Worm (Caenorhabditis elegans) whole organism, L2 larva: ENCODE data around the gene hpo-10.

ENCODE experiments used
- C34F6.9 ChIP-seq: fragments of 150-350 bp; optimal IDR thresholded peaks from 2 replicates; lab custom pipeline; 2014; ENCODE audit warnings: missing biosample characterization, missing genetic modification characterization
- F13H6.1 ChIP-seq: sonication (generic microtip); optimal IDR thresholded peaks from 2 replicates; lab custom pipeline; 2016; ENCODE audit warnings: missing genetic modification characterization, missing compliant biosample characterization
- Y55F3AM.14 ChIP-seq: fragments of 200-800 bp; sonication (Bioruptor generic); optimal IDR thresholded peaks from 2 replicates; lab custom pipeline; 2018; ENCODE audit warnings: mild to moderate bottlenecking, missing genetic modification characterization, missing compliant biosample characterization
- ZK546.5 ChIP-seq: sonication (generic microtip); optimal IDR thresholded peaks from 2 replicates; lab custom pipeline; 2017; ENCODE audit warnings: missing biosample characterization, missing genetic modification characterization
- alr-1 ChIP-seq: fragments of 150-350 bp; optimal IDR thresholded peaks from 2 replicates; lab custom pipeline; 2014; ENCODE audit warnings: missing biosample characterization, missing genetic modification characterization
- aly-2 ChIP-seq: fragments of 150-350 bp; optimal IDR thresholded peaks from 2 replicates; lab custom pipeline; 2014; ENCODE audit warnings: missing biosample characterization, missing genetic modification characterization
- ama-1 ChIP-seq: fragments of 150-350 bp; optimal IDR thresholded peaks from 2 replicates; lab custom pipeline; 2018; ENCODE audit warnings: inconsistent platforms
- blmp-1 ChIP-seq: sonication (generic microtip); optimal IDR thresholded peaks from 2 replicates; lab custom pipeline; 2017; ENCODE audit warnings: missing genetic modification characterization, mild to moderate bottlenecking, missing compliant biosample characterization, antibody characterized with exemption, moderate library complexity; ENCODE audit not compliant: insufficient read depth
- ceh-16 ChIP-seq: fragments of 150-350 bp; optimal IDR thresholded peaks from 2 replicates; lab custom pipeline; 2014; ENCODE audit warnings: missing biosample characterization, missing genetic modification characterization
- ceh-82 ChIP-seq: fragments of 150-350 bp; optimal IDR thresholded peaks from 2 replicates; lab custom pipeline; 2014; ENCODE audit warnings: missing biosample characterization, missing genetic modification characterization
- crh-2 ChIP-seq: sonication (generic microtip); optimal IDR thresholded peaks from 2 replicates; lab custom pipeline; 2017; ENCODE audit warnings: missing biosample characterization, missing genetic modification characterization
- dmd-4 ChIP-seq: sonication (generic microtip); optimal IDR thresholded peaks from 2 replicates; lab custom pipeline; 2017; ENCODE audit warnings: missing biosample characterization, missing genetic modification characterization
- egl-27 ChIP-seq: sonication (generic microtip); optimal IDR thresholded peaks from 3 replicates; lab custom pipeline; 2017; ENCODE audit warnings: missing biosample characterization, missing genetic modification reagents, missing genetic modification characterization
- elt-1 ChIP-seq: fragments of 150-350 bp; optimal IDR thresholded peaks from 2 replicates; lab custom pipeline; 2014; ENCODE audit warnings: missing biosample characterization, missing genetic modification characterization
- elt-3 ChIP-seq: sonication (generic microtip); optimal IDR thresholded peaks from 2 replicates; lab custom pipeline; 2017; ENCODE audit warnings: missing biosample characterization, missing genetic modification characterization
- fos-1 ChIP-seq: fragments of 150-350 bp; optimal IDR thresholded peaks from 2 replicates; lab custom pipeline; 2014; ENCODE audit warnings: missing biosample characterization, missing genetic modification characterization
- gmeb-1 ChIP-seq: fragments of 150-350 bp; optimal IDR thresholded peaks from 2 replicates; lab custom pipeline; 2014; ENCODE audit warnings: missing biosample characterization, missing genetic modification characterization
- lin-13 ChIP-seq: fragments of 150-350 bp; optimal IDR thresholded peaks from 2 replicates; lab custom pipeline; 2014; ENCODE audit warnings: missing biosample characterization, missing genetic modification reagents, missing genetic modification characterization
- lsy-2 ChIP-seq, 2 experiments: fragments of 150-350 bp in 1 of 2; sonication (generic microtip) in 1 of 2; optimal IDR thresholded peaks; 2 replicates each; lab custom pipeline; 2014 to 2017; ENCODE audit warnings: missing biosample characterization in 2 of 2, missing genetic modification characterization in 2 of 2
- mab-5 ChIP-seq: fragments of 150-350 bp; optimal IDR thresholded peaks from 2 replicates; lab custom pipeline; 2014; ENCODE audit warnings: missing biosample characterization, missing genetic modification characterization
- mbf-1 ChIP-seq: sonication (generic microtip); optimal IDR thresholded peaks from 2 replicates; lab custom pipeline; 2017; ENCODE audit warnings: missing biosample characterization, missing genetic modification characterization
- mdl-1 ChIP-seq, 2 experiments: fragments of 150-350 bp in 1 of 2; sonication (generic microtip) in 1 of 2; optimal IDR thresholded peaks; 2 replicates each; lab custom pipeline; 2017; ENCODE audit warnings: missing biosample characterization in 2 of 2, missing genetic modification characterization in 2 of 2
- nhr-10 ChIP-seq: sonication (generic microtip); optimal IDR thresholded peaks from 2 replicates; lab custom pipeline; 2017; ENCODE audit warnings: missing biosample characterization, missing genetic modification characterization
- nhr-12 ChIP-seq: fragments of 150-350 bp; optimal IDR thresholded peaks from 2 replicates; lab custom pipeline; 2014; ENCODE audit warnings: missing biosample characterization, missing genetic modification characterization
- nhr-129 ChIP-seq: fragments of 150-350 bp; optimal IDR thresholded peaks from 2 replicates; lab custom pipeline; 2014; ENCODE audit warnings: missing biosample characterization, missing genetic modification characterization
- nhr-21 ChIP-seq: fragments of 150-350 bp; optimal IDR thresholded peaks from 2 replicates; lab custom pipeline; 2014; ENCODE audit warnings: missing biosample characterization, missing genetic modification characterization
- nhr-23 ChIP-seq: fragments of 150-350 bp; optimal IDR thresholded peaks from 2 replicates; lab custom pipeline; 2014; ENCODE audit warnings: missing biosample characterization, missing genetic modification reagents, missing genetic modification characterization
- nhr-237 ChIP-seq: fragments of 150-350 bp; optimal IDR thresholded peaks from 2 replicates; lab custom pipeline; 2014; ENCODE audit warnings: missing biosample characterization, missing genetic modification characterization
- nhr-25 ChIP-seq: fragments of 150-350 bp; sonication (generic microtip); optimal IDR thresholded peaks from 3 replicates; lab custom pipeline; 2014; ENCODE audit warnings: missing biosample characterization, missing genetic modification characterization
- nhr-77 ChIP-seq: fragments of 150-350 bp; optimal IDR thresholded peaks from 2 replicates; lab custom pipeline; 2014; ENCODE audit warnings: missing biosample characterization, missing genetic modification characterization
- peb-1 ChIP-seq: fragments of 150-350 bp; optimal IDR thresholded peaks from 2 replicates; lab custom pipeline; 2014; ENCODE audit warnings: missing biosample characterization, missing genetic modification characterization
- skn-1 ChIP-seq: sonication (generic microtip); optimal IDR thresholded peaks from 2 replicates; lab custom pipeline; 2017; ENCODE audit warnings: missing biosample characterization, missing genetic modification characterization
- sma-3 ChIP-seq: sonication (generic microtip); optimal IDR thresholded peaks from 2 replicates; lab custom pipeline; 2016; ENCODE audit warnings: missing genetic modification reagents, missing genetic modification characterization, missing compliant biosample characterization
- sma-9 ChIP-seq, 2 experiments: fragments of 150-350 bp in 1 of 2; sonication (generic microtip) in 1 of 2; optimal IDR thresholded peaks; 2 replicates each; lab custom pipeline; 2014 to 2016; ENCODE audit warnings: missing genetic modification characterization in 2 of 2, mild to moderate bottlenecking in 1 of 2, missing biosample characterization in 1 of 2, missing compliant biosample characterization in 1 of 2, missing genetic modification reagents in 1 of 2, moderate library complexity in 1 of 2
- unc-39 ChIP-seq: fragments of 150-350 bp; optimal IDR thresholded peaks from 2 replicates; lab custom pipeline; 2014; ENCODE audit warnings: missing biosample characterization, missing genetic modification characterization
- unc-55 ChIP-seq: fragments of 150-350 bp; sonication (generic microtip); optimal IDR thresholded peaks from 3 replicates; lab custom pipeline; 2014; ENCODE audit warnings: missing biosample characterization, missing genetic modification reagents, missing genetic modification characterization
- unc-62 ChIP-seq: fragments of 150-350 bp; optimal IDR thresholded peaks from 2 replicates; lab custom pipeline; 2014; ENCODE audit warnings: missing biosample characterization, missing genetic modification reagents, missing genetic modification characterization
- zag-1 ChIP-seq: fragments of 150-350 bp; optimal IDR thresholded peaks from 2 replicates; lab custom pipeline; 2014; ENCODE audit warnings: missing biosample characterization, missing genetic modification characterization
- ztf-1 ChIP-seq: fragments of 200-800 bp; sonication (Bioruptor generic); conservative IDR thresholded peaks from 2 replicates; pipeline ENCODE4 v1.3.6; 2022; ENCODE audit warnings: missing genetic modification characterization, missing compliant biosample characterization
- ztf-11 ChIP-seq: sonication (generic microtip); optimal IDR thresholded peaks from 2 replicates; lab custom pipeline; 2017; ENCODE audit warnings: missing biosample characterization, missing genetic modification characterization
- ztf-4 ChIP-seq: fragments of 150-350 bp; optimal IDR thresholded peaks from 2 replicates; lab custom pipeline; 2014; ENCODE audit warnings: missing biosample characterization, missing genetic modification characterization

The hpo-10 gene

ce11 chrIII:5914717-5915116 is 35.4 kb downstream of the hpo-10 start:
- TF ChIP-seq elt-3 (tag; lab: Kevin White, UChicago) = no peak
- no peak for TF ChIP-seq lin-13 (GFP tag; lab: Kevin White, UChicago)
- TF ChIP-seq alr-1 = no peak
- no peak for TF ChIP-seq aly-2 (tag; lab: Kevin White, UChicago)
- no peak for TF ChIP-seq ceh-16 (tag; lab: Kevin White, UChicago)
- peak; percentile 74 for TF ChIP-seq crh-2 (tag; lab: Kevin White, UChicago)
- peak; percentile 15 for TF ChIP-seq sma-9 (GFP tag; optimal IDR thresholded peaks at IDR 0.05; lab: Kevin White, UChicago)
- TF ChIP-seq sma-9 (tag; optimal IDR thresholded peaks at IDR 0.05; lab: Kevin White, UChicago) = no peak
- no peak for TF ChIP-seq nhr-25 (tag; lab: Kevin White, UChicago)
- TF ChIP-seq ztf-11 = no peak
- TF ChIP-seq fos-1 (tag; lab: Kevin White, UChicago) = peak; percentile 67
- TF ChIP-seq nhr-237 (tag; lab: Kevin White, UChicago) = no peak
- no peak for TF ChIP-seq gmeb-1
- no peak for TF ChIP-seq Y55F3AM.14 (GFP tag; lab: Kevin White, UChicago)

- peak; percentile 57 for TF ChIP-seq skn-1 (tag; lab: Kevin White, UChicago)
- no peak for TF ChIP-seq nhr-129 (tag; lab: Kevin White, UChicago)
- TF ChIP-seq fos-1 (tag; lab: Kevin White, UChicago) = peak; percentile 78
- no peak for TF ChIP-seq mbf-1 (tag; lab: Kevin White, UChicago)
- no peak for TF ChIP-seq nhr-23 (tag; lab: Kevin White, UChicago)
- TF ChIP-seq crh-2 (tag; lab: Kevin White, UChicago) = peak; percentile 44
These were observed 36.6 kb downstream of the hpo-10 start for ce11 chrIII:5915926-5916325.

ce11 chrIII:5917365-5917958 is 38.2 kb downstream of the hpo-10 start:
- TF ChIP-seq nhr-21 (tag; lab: Kevin White, UChicago) (peak; percentile 72), ztf-4 (tag; lab: Kevin White, UChicago) (peak; percentile 26), lsy-2 (tag; optimal IDR thresholded peaks at IDR 0.05; lab: Kevin White, UChicago) (peak in 1 of 2 experiments; percentile 41), gmeb-1 (peak; percentile 50), dmd-4 (no peak), nhr-10 (no peak), ztf-11 (no peak), blmp-1 (tag; lab: Kevin White, UChicago) (no peak), zag-1 (tag; lab: Kevin White, UChicago) (no peak), mdl-1 (tag; optimal IDR thresholded peaks at IDR 0.05; lab: Kevin White, UChicago) (no peak), nhr-25 (tag; lab: Kevin White, UChicago) (peak; percentile 4), lin-13 (GFP tag; lab: Kevin White, UChicago) (peak; percentile 9), F13H6.1 (tag; lab: Kevin White, UChicago) (peak; percentile 20), ama-1 (lab: Kevin White, UChicago) (peak; percentile 14), unc-55 (no peak), Y55F3AM.14 (GFP tag; lab: Kevin White, UChicago) (no peak), crh-2 (tag; lab: Kevin White, UChicago) (peak; percentile 84), sma-3 (GFP tag; lab: Kevin White, UChicago) (peak; percentile 39), fos-1 (tag; lab: Kevin White, UChicago) (peak; percentile 40), nhr-129 (tag; lab: Kevin White, UChicago) (no peak), skn-1 (tag; lab: Kevin White, UChicago) (peak; percentile 89)
- TF ChIP-seq, all 48 proteins: peak for 12

ce11 chrIII:5919799-5920387 is 40.6 kb downstream of the hpo-10 start, which contains the start of the genes tdo-2 and C28H8.2:
Gene tdo-2, minus strand, starts transcription at chrIII:5919955.
Gene C28H8.2, plus strand, starts transcription at chrIII:5920322.
- TF ChIP-seq nhr-237 (tag; lab: Kevin White, UChicago) = no peak
- TF ChIP-seq elt-3 (tag; lab: Kevin White, UChicago) = no peak
- TF ChIP-seq C34F6.9 = peak; percentile 8
- peak; percentile 14 for TF ChIP-seq F13H6.1 (tag; lab: Kevin White, UChicago)
- peak; percentile 20 for TF ChIP-seq mab-5
- no peak for TF ChIP-seq ceh-82 (tag; lab: Kevin White, UChicago)
- TF ChIP-seq mdl-1 (tag; optimal IDR thresholded peaks at IDR 0.05; lab: Kevin White, UChicago) = peak in 1 of 2 experiments; percentile 75
- TF ChIP-seq nhr-25 (tag; lab: Kevin White, UChicago) = peak; percentile 94
- TF ChIP-seq unc-62 = no peak
- no peak for TF ChIP-seq peb-1 (tag; lab: Kevin White, UChicago)
- no peak for TF ChIP-seq mbf-1 (tag; lab: Kevin White, UChicago)
- TF ChIP-seq nhr-77 (tag; lab: Kevin White, UChicago) = no peak
- no peak for TF ChIP-seq ZK546.5 (tag; lab: Kevin White, UChicago)
- peak; percentile 12 for TF ChIP-seq fos-1 (tag; lab: Kevin White, UChicago)
- TF ChIP-seq nhr-23 (tag; lab: Kevin White, UChicago) = no peak
- no peak for TF ChIP-seq dmd-4
- no peak for TF ChIP-seq nhr-12 (tag; lab: Kevin White, UChicago)
- TF ChIP-seq aly-2 (tag; lab: Kevin White, UChicago) = no peak
- no peak for TF ChIP-seq lin-13 (GFP tag; lab: Kevin White, UChicago)
- TF ChIP-seq elt-1 (tag; lab: Kevin White, UChicago) = no peak
- no peak for TF ChIP-seq ztf-1 (GFP tag; lab: Robert Waterston, UW)
- no peak for TF ChIP-seq skn-1 (tag; lab: Kevin White, UChicago)
- peak; percentile 50 for TF ChIP-seq nhr-129 (tag; lab: Kevin White, UChicago)
- no peak for TF ChIP-seq ama-1 (lab: Kevin White, UChicago)
- no peak for TF ChIP-seq unc-39 (tag; lab: Kevin White, UChicago)
- TF ChIP-seq Y55F3AM.14 (GFP tag; lab: Kevin White, UChicago) = peak; percentile 25
- TF ChIP-seq egl-27 = peak; percentile 69
- TF ChIP-seq alr-1 = peak; percentile 16
- peak; percentile 56 for TF ChIP-seq crh-2 (tag; lab: Kevin White, UChicago)
- TF ChIP-seq sma-3 (GFP tag; lab: Kevin White, UChicago) = peak; percentile 92
